Fruit fly (Drosophila melanogaster) whole organism, wandering third instar larva: ENCODE results near the gene CG7943.

Experiments
- Abd-B ChIP-seq: fragments of >200 bp; optimal IDR thresholded peaks from 2 replicates; lab custom pipeline; 2017; ENCODE audit warnings: missing biosample characterization, missing genetic modification characterization
- CG32264 ChIP-seq: fragments of 200-800 bp; sonication (Bioruptor generic); optimal IDR thresholded peaks from 2 replicates; lab custom pipeline; 2016; ENCODE audit warnings: missing biosample characterization, missing genetic modification characterization
- CG9705 ChIP-seq: fragments of 200-800 bp; sonication (Bioruptor generic); optimal IDR thresholded peaks from 2 replicates; lab custom pipeline; 2018; ENCODE audit warnings: missing biosample characterization, mild to moderate bottlenecking, missing genetic modification characterization
- CrebA ChIP-seq: fragments of 200-800 bp; sonication (Bioruptor generic); optimal IDR thresholded peaks from 2 replicates; lab custom pipeline; 2016; ENCODE audit warnings: missing biosample characterization, mild to moderate bottlenecking, missing genetic modification characterization, borderline replicate concordance
- Dfd ChIP-seq: fragments of >200 bp; optimal IDR thresholded peaks from 2 replicates; lab custom pipeline; 2017; ENCODE audit warnings: missing biosample characterization, missing genetic modification characterization
- Dif ChIP-seq: fragments of 200-275, 200-300 bp; sonication (Bioruptor generic); optimal IDR thresholded peaks from 2 replicates; lab custom pipeline; 2018; ENCODE audit warnings: missing biosample characterization, missing genetic modification characterization; ENCODE audit not compliant: partially characterized antibody
- GATAd ChIP-seq: sonication (Bioruptor generic); optimal IDR thresholded peaks from 2 replicates; lab custom pipeline; 2016; ENCODE audit warnings: missing biosample characterization, missing genetic modification characterization
- HLH106 ChIP-seq: fragments of 200-800 bp; optimal IDR thresholded peaks from 3 replicates; lab custom pipeline; 2019; ENCODE audit warnings: missing biosample characterization, mild to moderate bottlenecking, missing genetic modification characterization, moderate library complexity
- Hnf4 ChIP-seq: fragments of 200-800 bp; sonication (Bioruptor generic); optimal IDR thresholded peaks from 2 replicates; lab custom pipeline; 2016; ENCODE audit warnings: missing biosample characterization, mild to moderate bottlenecking, missing genetic modification characterization
- Hr78 ChIP-seq: fragments of >200 bp; optimal IDR thresholded peaks from 2 replicates; lab custom pipeline; 2017; ENCODE audit warnings: missing biosample characterization, missing genetic modification characterization
- Hr83 ChIP-seq: fragments of 200-300 bp; sonication (Bioruptor generic); optimal IDR thresholded peaks from 2 replicates; lab custom pipeline; 2016; ENCODE audit warnings: missing biosample characterization, mild to moderate bottlenecking, missing genetic modification characterization, moderate library complexity; ENCODE audit not compliant: poor library complexity, severe bottlenecking
- Jra ChIP-seq: sonication (Bioruptor generic); optimal IDR thresholded peaks from 2 replicates; lab custom pipeline; 2016; ENCODE audit warnings: missing biosample characterization, missing genetic modification characterization
- Mio ChIP-seq: sonication (Bioruptor generic); optimal IDR thresholded peaks from 2 replicates; lab custom pipeline; 2016; ENCODE audit warnings: missing biosample characterization, missing genetic modification characterization
- Myc ChIP-seq: fragments of >200 bp; optimal IDR thresholded peaks from 2 replicates; lab custom pipeline; 2017
- N ChIP-seq: fragments of >200 bp; optimal IDR thresholded peaks from 2 replicates; lab custom pipeline; 2018; ENCODE audit warnings: missing biosample characterization, missing external identifiers, missing genetic modification characterization
- OdsH ChIP-seq: fragments of 200-800 bp; sonication (Bioruptor generic); optimal IDR thresholded peaks from 2 replicates; lab custom pipeline; 2016; ENCODE audit warnings: missing biosample characterization, mild to moderate bottlenecking, missing genetic modification characterization
- Rel ChIP-seq, 2 experiments: fragments of 200-800 bp; sonication (Bioruptor generic) in 1 of 2; optimal IDR thresholded peaks; 2 replicates in 1 of 2; 3 replicates in 1 of 2; lab custom pipeline; 2016 to 2019; ENCODE audit warnings: mild to moderate bottlenecking in 2 of 2, missing biosample characterization in 2 of 2, missing genetic modification characterization in 2 of 2, moderate library complexity in 1 of 2
- Sp1 ChIP-seq: fragments of 200-800 bp; sonication (Bioruptor generic); optimal IDR thresholded peaks from 3 replicates; lab custom pipeline; 2019; ENCODE audit warnings: missing biosample characterization, mild to moderate bottlenecking, missing genetic modification characterization, moderate library complexity
- Vsx2 ChIP-seq: fragments of 200-300, 225-300 bp; sonication (Bioruptor generic); optimal IDR thresholded peaks from 2 replicates; lab custom pipeline; 2018; ENCODE audit warnings: missing biosample characterization, missing genetic modification characterization; ENCODE audit not compliant: partially characterized antibody
- br ChIP-seq: fragments of 200-800 bp; sonication (Bioruptor generic); optimal IDR thresholded peaks from 2 replicates; lab custom pipeline; 2016; ENCODE audit warnings: missing biosample characterization, missing genetic modification characterization
- brk ChIP-seq: fragments of 200-800 bp; sonication (Bioruptor generic); optimal IDR thresholded peaks from 2 replicates; lab custom pipeline; 2016; ENCODE audit warnings: missing biosample characterization, mild to moderate bottlenecking, missing genetic modification characterization
- dl ChIP-seq, 2 experiments: fragments of 175-275, 200-275 bp in 1 of 2; fragments of 200-275 bp in 1 of 2; sonication (Bioruptor generic); optimal IDR thresholded peaks; lab custom pipeline; 2018; ENCODE audit warnings: mild to moderate bottlenecking in 2 of 2, missing biosample characterization in 2 of 2, missing genetic modification characterization in 2 of 2, moderate library complexity in 2 of 2; ENCODE audit not compliant: partially characterized antibody in 2 of 2, insufficient read depth in 1 of 2
- dmrt93B ChIP-seq: fragments of 200-800 bp; sonication (Bioruptor generic); optimal IDR thresholded peaks from 2 replicates; lab custom pipeline; 2018; ENCODE audit warnings: missing biosample characterization, mild to moderate bottlenecking, missing genetic modification characterization
- dsf ChIP-seq: sonication (Bioruptor generic); optimal IDR thresholded peaks from 2 replicates; lab custom pipeline; 2016; ENCODE audit warnings: missing biosample characterization, missing genetic modification characterization, borderline replicate concordance
- ey ChIP-seq: fragments of 200-800 bp; sonication (Bioruptor generic); optimal IDR thresholded peaks from 2 replicates; lab custom pipeline; 2016; ENCODE audit warnings: missing biosample characterization, missing genetic modification characterization
- foxo ChIP-seq, 2 experiments: fragments of 200-800 bp; sonication (Bioruptor generic); optimal IDR thresholded peaks; 2 replicates in 1 of 2; 3 replicates in 1 of 2; lab custom pipeline; 2016 to 2017; ENCODE audit warnings: missing biosample characterization in 2 of 2, missing genetic modification characterization in 2 of 2
- fru ChIP-seq: fragments of 200-800 bp; sonication (Bioruptor generic); optimal IDR thresholded peaks from 3 replicates; lab custom pipeline; 2016; ENCODE audit warnings: missing biosample characterization, mild to moderate bottlenecking, missing genetic modification characterization
- h ChIP-seq: fragments of 200-800 bp; sonication (Bioruptor generic); optimal IDR thresholded peaks from 3 replicates; lab custom pipeline; 2016; ENCODE audit warnings: missing biosample characterization, mild to moderate bottlenecking, missing genetic modification characterization
- jim ChIP-seq: fragments of 175-275, 200-325 bp; sonication (Bioruptor generic); optimal IDR thresholded peaks from 2 replicates; lab custom pipeline; 2016; ENCODE audit warnings: missing biosample characterization, mild to moderate bottlenecking, missing genetic modification characterization
- lola ChIP-seq: fragments of >200 bp; optimal IDR thresholded peaks from 2 replicates; lab custom pipeline; 2017; ENCODE audit warnings: missing biosample characterization, missing genetic modification characterization
- pan ChIP-seq: fragments of >200 bp; optimal IDR thresholded peaks from 2 replicates; lab custom pipeline; 2017
- psq ChIP-seq: fragments of 200-800 bp; sonication (Bioruptor generic); optimal IDR thresholded peaks from 3 replicates; lab custom pipeline; 2017; ENCODE audit warnings: missing biosample characterization, mild to moderate bottlenecking, missing genetic modification characterization, moderate library complexity
- rgr ChIP-seq: fragments of 200-800 bp; sonication (Bioruptor generic); optimal IDR thresholded peaks from 3 replicates; lab custom pipeline; 2016; ENCODE audit warnings: missing biosample characterization, mild to moderate bottlenecking, missing genetic modification characterization
- sage ChIP-seq: fragments of 200-800 bp; sonication (Bioruptor generic); optimal IDR thresholded peaks from 2 replicates; lab custom pipeline; 2016; ENCODE audit warnings: missing biosample characterization, mild to moderate bottlenecking, missing genetic modification characterization
- sv ChIP-seq: fragments of 200-800 bp; sonication (Bioruptor generic); optimal IDR thresholded peaks from 3 replicates; lab custom pipeline; 2016; ENCODE audit warnings: missing biosample characterization, missing genetic modification characterization
- tai ChIP-seq: sonication (Bioruptor generic); optimal IDR thresholded peaks from 2 replicates; lab custom pipeline; 2016; ENCODE audit warnings: missing biosample characterization, missing genetic modification characterization
- usp ChIP-seq: fragments of >200 bp; optimal IDR thresholded peaks from 2 replicates; lab custom pipeline; 2017; ENCODE audit warnings: missing biosample characterization, missing genetic modification characterization
- woc ChIP-seq: sonication (Bioruptor generic); optimal IDR thresholded peaks from 2 replicates; lab custom pipeline; 2016; ENCODE audit warnings: missing biosample characterization, mild to moderate bottlenecking, missing genetic modification characterization

The CG7943 gene

dm6 chr3R:30046029-30047001, at the start of gene CG7943, which contains the start of gene RpL32:
TSS of gene CG7943 (plus strand) at chr3R:30046470.
TSS of gene RpL32 (minus strand) at chr3R:30046161.
- peak; percentile 97 for TF ChIP-seq dmrt93B (GFP tag; lab: Kevin White, UChicago)
- TF ChIP-seq dl (GFP tag; optimal IDR thresholded peaks at IDR 0.05; lab: Kevin White, UChicago; ENCODE audit: insufficient read depth in 1 of 2, partially characterized antibody in 2 of 2): no peak
- TF ChIP-seq psq (GFP tag; lab: Kevin White, UChicago): peak; percentile 83
- TF ChIP-seq tai: no peak
- TF ChIP-seq Hnf4 (GFP tag; lab: Kevin White, UChicago): peak; percentile 95
- peak; percentile 90 for TF ChIP-seq GATAd (GFP tag; lab: Kevin White, UChicago)
- peak; percentile 96 for TF ChIP-seq fru (GFP tag; lab: Kevin White, UChicago)
- TF ChIP-seq usp: no peak
- no peak for TF ChIP-seq Dif (GFP tag; lab: Kevin White, UChicago)
- TF ChIP-seq Hr78: no peak
- peak; percentile 82 for TF ChIP-seq sv (GFP tag; lab: Kevin White, UChicago)
- no peak for TF ChIP-seq CrebA
- peak; percentile 97 for TF ChIP-seq h (GFP tag; lab: Kevin White, UChicago)
- TF ChIP-seq Rel (GFP tag; optimal IDR thresholded peaks at IDR 0.05; lab: Kevin White, UChicago): no peak
- TF ChIP-seq Rel (tag; optimal IDR thresholded peaks at IDR 0.05; lab: Kevin White, UChicago): peak; percentile 67
- peak; percentile 89 for TF ChIP-seq dsf (GFP tag; lab: Kevin White, UChicago)
- TF ChIP-seq Myc: peak; percentile 76
- peak; percentile 95 for TF ChIP-seq HLH106 (tag; lab: Kevin White, UChicago)
- peak; percentile 95 for TF ChIP-seq br (GFP tag; lab: Kevin White, UChicago)
- TF ChIP-seq jim (GFP tag; lab: Kevin White, UChicago): peak; percentile 34
- no peak for TF ChIP-seq Vsx2 (GFP tag; lab: Kevin White, UChicago)
- TF ChIP-seq Abd-B: no peak
- TF ChIP-seq lola (GFP tag; lab: Kevin White, UChicago): no peak
- TF ChIP-seq woc: peak; percentile 93
- TF ChIP-seq OdsH (GFP tag; lab: Kevin White, UChicago): peak; percentile 91
- no peak for TF ChIP-seq pan
- TF ChIP-seq brk: no peak
- TF ChIP-seq Mio: peak; percentile 74
- peak; percentile 93 for TF ChIP-seq Jra (GFP tag; lab: Kevin White, UChicago)
- peak; percentile 94 for TF ChIP-seq CG32264 (GFP tag; lab: Kevin White, UChicago)
- TF ChIP-seq CG9705 (GFP tag; lab: Kevin White, UChicago): peak; percentile 96
- TF ChIP-seq sage: peak; percentile 88
- TF ChIP-seq Dfd: no peak
- peak; percentile 92 for TF ChIP-seq Sp1
- peak; percentile 89 for TF ChIP-seq ey (GFP tag; lab: Kevin White, UChicago)
- TF ChIP-seq foxo (GFP tag; optimal IDR thresholded peaks at IDR 0.05; lab: Kevin White, UChicago): peak; percentile 84 to 96
- TF ChIP-seq Hr83: peak; percentile 99
- TF ChIP-seq N: no peak
- TF ChIP-seq rgr: peak; percentile 95
- TF ChIP-seq, all 38 proteins: peak for 25

- TF ChIP-seq Myc (peak; percentile 28), psq (GFP tag; lab: Kevin White, UChicago) (no peak), ey (GFP tag; lab: Kevin White, UChicago) (peak; percentile 51), lola (GFP tag; lab: Kevin White, UChicago) (no peak), woc (no peak), foxo (GFP tag; optimal IDR thresholded peaks at IDR 0.05; lab: Kevin White, UChicago) (no peak), brk (no peak), CrebA (no peak), HLH106 (tag; lab: Kevin White, UChicago) (peak; percentile 7), Jra (GFP tag; lab: Kevin White, UChicago) (no peak), OdsH (GFP tag; lab: Kevin White, UChicago) (peak; percentile 54), Rel (GFP tag; optimal IDR thresholded peaks at IDR 0.05; lab: Kevin White, UChicago) (no peak), Rel (tag; optimal IDR thresholded peaks at IDR 0.05; lab: Kevin White, UChicago) (peak; percentile 67)
- TF ChIP-seq, all 38 proteins: peak for 5
Measured at dm6 chr3R:29997607-29998236, 48.5 kb upstream of the CG7943 start, which contains the start of the genes CG15525 and CG11504. TSS of gene CG15525 (minus strand) at chr3R:29997676. TSS of gene CG11504 (plus strand) at chr3R:29997900.
